Worm (Caenorhabditis elegans): ENCODE data around the gene grl-30.

The grl-30 gene

ce11 chrV:3546517-3546916, 9.6 kb upstream of the grl-30 start, which contains the start of gene srbc-68 (continued):
- TF ChIP-seq R02D3.7 (tag; optimal IDR thresholded peaks at IDR 0.05) (no peak), sdz-12 (GFP tag; optimal IDR thresholded peaks at IDR 0.05) (no peak)

ce11 chrV:3548798-3549197, 7.3 kb upstream of the grl-30 start, which contains the start of gene srw-130:
Gene srw-130, minus strand, starts transcription at chrV:3548898.
- TF ChIP-seq nhr-6 (tag; optimal IDR thresholded peaks at IDR 0.05) (no peak), zag-1 (tag; optimal IDR thresholded peaks at IDR 0.05) (no peak), duxl-1 (tag; optimal IDR thresholded peaks at IDR 0.05; ENCODE audit: poor library complexity) (no peak), ceh-28 (tag; optimal IDR thresholded peaks at IDR 0.05) (no peak), saeg-2 (GFP tag; IDR thresholded peaks at IDR 0.05) (no peak), fkh-10 (GFP tag; optimal IDR thresholded peaks at IDR 0.05) (no peak), ztf-7 (tag; optimal IDR thresholded peaks at IDR 0.05) (no peak), dmd-6 (GFP tag; IDR thresholded peaks at IDR 0.05) (no peak), cey-2 (tag; optimal IDR thresholded peaks at IDR 0.05; ENCODE audit: borderline replicate concordance, insufficient read depth) (no peak), gei-8 (GFP tag; optimal IDR thresholded peaks at IDR 0.05) (no peak)

DNA sequence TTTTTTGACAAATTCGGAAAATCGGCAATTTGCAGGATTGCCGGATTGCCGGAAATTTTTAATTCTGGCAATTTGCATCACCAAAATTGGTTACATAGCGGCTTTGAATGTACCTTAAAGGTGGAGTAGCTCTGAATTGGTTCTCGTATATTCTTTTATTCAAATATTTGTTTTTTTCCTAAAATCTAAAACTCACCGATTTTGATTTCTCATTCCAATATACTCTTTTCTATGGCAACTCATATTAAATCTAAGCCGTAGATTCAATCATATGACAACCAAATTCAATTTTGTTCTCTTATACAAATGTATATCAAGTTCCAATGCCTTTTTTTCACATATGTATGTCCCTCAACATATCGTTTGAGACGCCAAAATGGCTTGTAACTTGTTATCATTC, 6.5 kb upstream of the grl-30 start, which contains the start of gene sri-21:
TSS of gene sri-21 (plus strand) at position 301 of the 400 bp plus-strand sequence.
- no peak for TF ChIP-seq nhr-25 (tag; optimal IDR thresholded peaks at IDR 0.05; ENCODE audit: borderline replicate concordance, insufficient read depth)
- TF ChIP-seq ces-1 (GFP tag; optimal IDR thresholded peaks at IDR 0.05), result no peak
- TF ChIP-seq jun-1 (tag; optimal IDR thresholded peaks at IDR 0.05), result no peak

DNA sequence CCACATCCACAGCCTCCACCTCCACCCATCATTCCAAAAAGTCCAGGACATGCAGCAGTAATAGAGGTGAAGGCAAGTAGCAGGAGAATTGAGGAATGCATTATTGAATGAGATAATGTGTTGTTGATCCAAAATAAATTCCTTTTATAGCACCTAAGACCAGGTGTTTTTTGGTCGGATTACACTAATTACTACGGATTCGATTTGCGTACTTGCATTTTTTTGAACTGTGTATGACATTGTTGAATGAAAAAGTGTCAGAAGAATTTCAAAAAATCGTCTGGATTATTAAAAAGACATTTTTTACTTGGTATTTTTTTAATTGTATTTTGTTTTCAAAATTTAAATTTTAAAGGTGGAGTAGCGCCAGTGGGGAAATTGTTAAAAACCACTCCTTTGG, 4.3 kb upstream of the grl-30 start, which contains the start of gene grl-28:
TSS of gene grl-28 (minus strand) at position 101 of the 400 bp plus-strand sequence.
- no peak for TF ChIP-seq mxl-2 (GFP tag; conservative IDR thresholded peaks at IDR 0.05)

- TF ChIP-seq unc-62 (GFP tag; optimal IDR thresholded peaks at IDR 0.05 in 1 of 2) (peak in 1 of 2 experiments; percentile 69), unc-62 (tag; optimal IDR thresholded peaks at IDR 0.05) (no peak), nhr-28 (tag; optimal IDR thresholded peaks at IDR 0.05) (peak; percentile 79), Y48G9A.11 (GFP tag; IDR thresholded peaks at IDR 0.05) (no peak), D1046.2 (GFP tag; IDR thresholded peaks at IDR 0.05) (no peak), lin-15B (tag; optimal IDR thresholded peaks at IDR 0.05) (no peak), mdt-29 (GFP tag; IDR thresholded peaks at IDR 0.05) (no peak), php-3 (GFP tag; IDR thresholded peaks at IDR 0.05) (0 out of 2 replicates have a peak, but pooled peaks have one; percentile 45), pqm-1 (tag; optimal IDR thresholded peaks at IDR 0.05) (peak; percentile 16)
Observed at ce11 chrV:3552740-3553469, 3.2 kb upstream of the grl-30 start, which contains the start of gene T24A6.20. Gene T24A6.20, plus strand, starts transcription at chrV:3553134.

DNA sequence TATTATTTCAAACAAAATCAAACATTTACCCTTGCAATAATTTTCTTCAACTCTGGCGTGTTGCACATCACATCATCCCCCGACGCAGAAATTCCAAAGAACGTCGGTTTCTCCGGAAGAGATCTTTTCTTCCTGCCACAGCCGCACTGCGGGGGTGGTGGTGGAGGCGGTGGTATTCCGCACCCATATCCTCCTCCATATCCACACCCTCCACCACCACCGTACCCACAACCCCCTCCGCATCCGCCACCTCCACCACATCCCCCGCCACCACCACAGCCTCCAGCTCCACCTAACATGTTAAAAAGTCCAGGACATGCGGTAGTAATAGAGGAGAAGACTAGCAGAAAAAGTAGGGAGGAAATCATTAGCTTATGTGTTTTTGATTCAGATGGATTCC, 1.2 kb upstream of the grl-30 start, which contains the start of gene grl-29:
TSS of gene grl-29 (minus strand) at position 368 of the 400 bp plus-strand sequence.
- TF ChIP-seq set-16 (GFP tag; IDR thresholded peaks at IDR 0.05), result peak; percentile 88; the same call in 1 of the 2 replicates
- TF ChIP-seq sdz-12 (GFP tag; optimal IDR thresholded peaks at IDR 0.05), result no peak
- TF ChIP-seq mxl-2 (GFP tag; conservative IDR thresholded peaks at IDR 0.05), result no peak
- no peak for TF ChIP-seq nhr-111 (GFP tag; optimal IDR thresholded peaks at IDR 0.05)
- no peak for TF ChIP-seq fos-1 (tag; optimal IDR thresholded peaks at IDR 0.05)
- no peak for TF ChIP-seq nhr-6 (tag; optimal IDR thresholded peaks at IDR 0.05)
- no peak for TF ChIP-seq zag-1 (tag; optimal IDR thresholded peaks at IDR 0.05)
- no peak for TF ChIP-seq Y75B8A.6 (GFP tag; IDR thresholded peaks at IDR 0.05)
- no peak for TF ChIP-seq arid-1 (GFP tag; conservative IDR thresholded peaks at IDR 0.05)
- TF ChIP-seq daf-16 (GFP tag; optimal IDR thresholded peaks at IDR 0.05), result no peak
- TF ChIP-seq daf-16 (tag; optimal IDR thresholded peaks at IDR 0.05), result no peak
- TF ChIP-seq attf-4 (tag; optimal IDR thresholded peaks at IDR 0.05), result no peak
- TF ChIP-seq ceh-28 (tag; optimal IDR thresholded peaks at IDR 0.05), result no peak
- no peak for TF ChIP-seq skn-1 (tag; optimal IDR thresholded peaks at IDR 0.05)
- TF ChIP-seq egl-43 (GFP tag; IDR thresholded peaks at IDR 0.05), result peak; percentile 70
- TF ChIP-seq nhr-28 (tag; optimal IDR thresholded peaks at IDR 0.05), result no peak
- TF ChIP-seq daf-8 (GFP tag; IDR thresholded peaks at IDR 0.05), result no peak
